Worm (Caenorhabditis elegans) whole organism, late embryonic: ENCODE results near the gene hphd-1.

ENCODE experiments used
- ama-1 ChIP-seq: fragments of 150-350 bp; optimal IDR thresholded peaks from 2 replicates; lab custom pipeline; 2014
- ceh-19 ChIP-seq: fragments of 200-800 bp; sonication (Bioruptor generic); optimal IDR thresholded peaks from 2 replicates; lab custom pipeline; 2018; ENCODE audit warnings: mild to moderate bottlenecking, missing genetic modification characterization, missing compliant biosample characterization
- ceh-34 ChIP-seq: sonication (generic microtip); optimal IDR thresholded peaks from 2 replicates; lab custom pipeline; 2016; ENCODE audit warnings: mild to moderate bottlenecking, missing genetic modification characterization, missing compliant biosample characterization
- elt-2 ChIP-seq: sonication (generic microtip); optimal IDR thresholded peaks from 2 replicates; lab custom pipeline; 2016; ENCODE audit warnings: missing genetic modification reagents, missing genetic modification characterization, missing compliant biosample characterization
- hlh-15 ChIP-seq: sonication (generic microtip); optimal IDR thresholded peaks from 2 replicates; lab custom pipeline; 2016; ENCODE audit warnings: missing genetic modification characterization, missing compliant biosample characterization
- lin-11 ChIP-seq: fragments of 200-800 bp; sonication (Bioruptor generic); optimal IDR thresholded peaks from 2 replicates; lab custom pipeline; 2018; ENCODE audit warnings: mild to moderate bottlenecking, missing genetic modification characterization, missing compliant biosample characterization
- nfya-1 ChIP-seq: sonication (generic microtip); optimal IDR thresholded peaks from 2 replicates; lab custom pipeline; 2017; ENCODE audit warnings: missing genetic modification characterization, mild to moderate bottlenecking, missing compliant biosample characterization, antibody characterized with exemption, moderate library complexity
- nhr-11 ChIP-seq: fragments of 150-350 bp; optimal IDR thresholded peaks from 2 replicates; lab custom pipeline; 2014; ENCODE audit warnings: missing biosample characterization, missing genetic modification characterization
- pag-3 ChIP-seq: sonication (generic microtip); optimal IDR thresholded peaks from 2 replicates; lab custom pipeline; 2016; ENCODE audit warnings: missing compliant biosample characterization, missing genetic modification characterization, borderline replicate concordance
- pat-9 ChIP-seq: fragments of 200-800 bp; sonication (Bioruptor generic); optimal IDR thresholded peaks from 2 replicates; lab custom pipeline; 2018; ENCODE audit warnings: mild to moderate bottlenecking, missing genetic modification characterization, moderate library complexity, missing compliant biosample characterization
- pha-2 ChIP-seq: sonication (generic microtip); optimal IDR thresholded peaks from 2 replicates; lab custom pipeline; 2017; ENCODE audit warnings: mild to moderate bottlenecking, missing genetic modification characterization, missing compliant biosample characterization
- pqm-1 ChIP-seq: sonication (generic microtip); optimal IDR thresholded peaks from 2 replicates; lab custom pipeline; 2016; ENCODE audit warnings: missing genetic modification characterization, missing compliant biosample characterization
- unc-3 ChIP-seq, 2 experiments: fragments of 200-800 bp in 1 of 2; sonication (Bioruptor generic) in 1 of 2; sonication (generic microtip) in 1 of 2; conservative IDR thresholded peaks in 1 of 2; optimal IDR thresholded peaks in 1 of 2; 2 replicates each; pipeline versions ENCODE4 v1.3.6 to Lab custom; 2016 to 2022; ENCODE audit warnings: missing compliant biosample characterization in 2 of 2, missing genetic modification characterization in 2 of 2, missing genetic modification reagents in 1 of 2

ce11 chrII:12991594-12991993 lies 4.8 kb downstream of the hphd-1 start:
- TF ChIP-seq pha-2 (tag; lab: Kevin White, UChicago): no peak
- no peak for TF ChIP-seq unc-3 (GFP tag; conservative IDR thresholded peaks at IDR 0.05; lab: Robert Waterston, UW)
- no peak for TF ChIP-seq unc-3 (tag; optimal IDR thresholded peaks at IDR 0.05; lab: Kevin White, UChicago)
- TF ChIP-seq ama-1 (lab: Kevin White, UChicago): no peak
- TF ChIP-seq hlh-15 (tag; lab: Kevin White, UChicago): no peak
- TF ChIP-seq nhr-11: no peak
- no peak for TF ChIP-seq ceh-34
- no peak for TF ChIP-seq pag-3 (tag; lab: Kevin White, UChicago)
- no peak for TF ChIP-seq pqm-1 (tag; lab: Kevin White, UChicago)
- no peak for TF ChIP-seq nfya-1 (tag; lab: Kevin White, UChicago)
- TF ChIP-seq ceh-19 (GFP tag; lab: Kevin White, UChicago): no peak
- TF ChIP-seq elt-2 (tag; lab: Kevin White, UChicago): no peak
- TF ChIP-seq pat-9: no peak
- TF ChIP-seq lin-11: no peak
